Fruit fly (Drosophila melanogaster) whole organism, wandering third instar larva: ENCODE measurements around the gene Lsd-1.

ENCODE experiments used
- Mio ChIP-seq: sonication (Bioruptor generic); optimal IDR thresholded peaks from 2 replicates; lab custom pipeline; 2016; ENCODE audit warnings: missing biosample characterization, missing genetic modification characterization
- Vsx2 ChIP-seq: fragments of 200-300, 225-300 bp; sonication (Bioruptor generic); optimal IDR thresholded peaks from 2 replicates; lab custom pipeline; 2018; ENCODE audit warnings: missing biosample characterization, missing genetic modification characterization; ENCODE audit not compliant: partially characterized antibody
- br ChIP-seq: fragments of 200-800 bp; sonication (Bioruptor generic); optimal IDR thresholded peaks from 2 replicates; lab custom pipeline; 2016; ENCODE audit warnings: missing biosample characterization, missing genetic modification characterization
- brk ChIP-seq: fragments of 200-800 bp; sonication (Bioruptor generic); optimal IDR thresholded peaks from 2 replicates; lab custom pipeline; 2016; ENCODE audit warnings: missing biosample characterization, mild to moderate bottlenecking, missing genetic modification characterization
- dmrt93B ChIP-seq: fragments of 200-800 bp; sonication (Bioruptor generic); optimal IDR thresholded peaks from 2 replicates; lab custom pipeline; 2018; ENCODE audit warnings: missing biosample characterization, mild to moderate bottlenecking, missing genetic modification characterization
- fru ChIP-seq: fragments of 200-800 bp; sonication (Bioruptor generic); optimal IDR thresholded peaks from 3 replicates; lab custom pipeline; 2016; ENCODE audit warnings: missing biosample characterization, mild to moderate bottlenecking, missing genetic modification characterization
- jim ChIP-seq: fragments of 175-275, 200-325 bp; sonication (Bioruptor generic); optimal IDR thresholded peaks from 2 replicates; lab custom pipeline; 2016; ENCODE audit warnings: missing biosample characterization, mild to moderate bottlenecking, missing genetic modification characterization

DNA sequence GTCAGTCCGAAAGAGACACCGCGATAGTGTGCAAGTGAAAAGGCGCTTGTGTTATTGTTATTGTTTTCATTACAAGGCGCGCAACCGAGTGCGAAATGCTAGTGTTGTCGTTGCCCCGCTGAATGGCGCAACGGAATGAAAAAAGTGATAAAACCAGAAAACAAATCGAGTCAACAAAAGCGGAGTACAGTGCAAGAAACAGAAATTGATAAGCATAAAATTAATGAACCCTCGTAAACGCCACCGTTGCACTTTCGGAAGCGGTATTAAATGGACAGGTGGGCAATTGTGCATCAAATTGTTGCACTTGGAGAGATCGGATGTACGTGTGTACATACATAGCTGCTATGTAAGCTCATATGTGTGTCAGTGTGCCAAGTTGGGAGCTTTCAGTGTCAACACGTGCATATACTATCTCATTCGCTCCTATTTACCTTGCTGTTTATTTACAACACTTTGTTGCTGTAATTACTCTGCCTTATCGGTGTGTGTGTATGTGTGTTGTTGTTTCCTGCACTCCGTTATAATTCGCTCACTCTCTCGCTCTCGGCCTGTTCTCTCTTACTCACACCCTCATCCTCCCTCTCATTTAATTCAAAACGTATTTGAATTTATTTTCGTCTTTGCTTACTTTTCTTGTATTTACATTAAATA, 40.1 kb upstream of the Lsd-1 start:
- TF ChIP-seq br (GFP tag; lab: Kevin White, UChicago) (peak; percentile 11), fru (GFP tag; lab: Kevin White, UChicago) (peak; percentile 24), brk (GFP tag; lab: Kevin White, UChicago) (no peak), jim (GFP tag; lab: Kevin White, UChicago) (no peak), Vsx2 (GFP tag; lab: Kevin White, UChicago) (no peak), Mio (GFP tag; lab: Kevin White, UChicago) (no peak), dmrt93B (GFP tag; lab: Kevin White, UChicago) (no peak)
